Worm (Caenorhabditis elegans) whole organism, early embryonic: Measurements from ENCODE around the gene arp-11.

Source experiments
- aly-1 ChIP-seq: sonication (generic microtip); optimal IDR thresholded peaks from 2 replicates; lab custom pipeline; 2016; ENCODE audit warnings: missing genetic modification characterization, missing compliant biosample characterization
- ama-1 ChIP-seq: fragments of 150-350 bp; optimal IDR thresholded peaks from 2 replicates; lab custom pipeline; 2014
- ceh-36 ChIP-seq: sonication (generic microtip); optimal IDR thresholded peaks from 2 replicates; lab custom pipeline; 2016; ENCODE audit warnings: missing genetic modification characterization, inconsistent platforms, missing compliant biosample characterization
- hnd-1 ChIP-seq: sonication (generic microtip); optimal IDR thresholded peaks from 2 replicates; lab custom pipeline; 2016; ENCODE audit warnings: missing genetic modification characterization, missing compliant biosample characterization
- pes-1 ChIP-seq: fragments of 200-800 bp; sonication (Bioruptor generic); IDR thresholded peaks from 2 replicates; pipeline ENCODE4 v1.3.6; 2022; ENCODE audit warnings: missing genetic modification reagents, missing genetic modification characterization, missing compliant biosample characterization
- scrt-1 ChIP-seq: fragments of 200-800 bp; sonication (Bioruptor generic); IDR thresholded peaks from 2 replicates; pipeline ENCODE4 v1.3.6; 2022; ENCODE audit warnings: missing genetic modification characterization, missing compliant biosample characterization
- tbx-37 ChIP-seq: fragments of 200-800 bp; sonication (Bioruptor generic); conservative IDR thresholded peaks from 2 replicates; pipeline ENCODE4 v1.3.6; 2022; ENCODE audit warnings: missing genetic modification reagents, missing genetic modification characterization, missing compliant biosample characterization

- no peak for TF ChIP-seq scrt-1 (GFP tag; lab: Robert Waterston, UW)
- no peak for TF ChIP-seq hnd-1 (tag; lab: Kevin White, UChicago)
- no peak for TF ChIP-seq pes-1 (GFP tag; lab: Robert Waterston, UW)
- TF ChIP-seq ama-1 (lab: Kevin White, UChicago): no peak
- no peak for TF ChIP-seq ceh-36 (tag; lab: Kevin White, UChicago)
- no peak for TF ChIP-seq tbx-37 (GFP tag; lab: Robert Waterston, UW)
- no peak for TF ChIP-seq aly-1 (tag; lab: Kevin White, UChicago)
These were observed 18.1 kb upstream of the arp-11 start, which contains the start of gene C49H3.16 for ce11 chrIV:7920126-7920525.
